Worm (Caenorhabditis elegans): ENCODE results near the gene amt-4.

Gene amt-4

ce11 chrX:4523887-4524350 is 41.2 kb upstream of the amt-4 start, which contains the start of gene pdi-2:
pdi-2 (plus strand) TSS chrX:4524155.
- TF ChIP-seq mab-5 (tag; optimal IDR thresholded peaks at IDR 0.05) (no peak), nhr-2 (tag; optimal IDR thresholded peaks at IDR 0.05) (peak; percentile 41), unc-39 (tag; optimal IDR thresholded peaks at IDR 0.05) (no peak), unc-120 (tag; optimal IDR thresholded peaks at IDR 0.05; ENCODE audit: poor library complexity, severe bottlenecking) (peak; percentile 63), sptf-1 (tag; optimal IDR thresholded peaks at IDR 0.05) (peak; percentile 86), mls-2 (tag; optimal IDR thresholded peaks at IDR 0.05) (peak; percentile 87), ces-1 (GFP tag; optimal IDR thresholded peaks at IDR 0.05) (peak; percentile 74), lin-32 (GFP tag; optimal IDR thresholded peaks at IDR 0.05) (peak; percentile 49), drap-1 (GFP tag; optimal IDR thresholded peaks at IDR 0.05) (peak; percentile 73), cnd-1 (tag; optimal IDR thresholded peaks at IDR 0.05) (peak; percentile 66), ceh-43 (GFP tag; optimal IDR thresholded peaks at IDR 0.05) (peak; percentile 16), ceh-83 (GFP tag; optimal IDR thresholded peaks at IDR 0.05) (peak; percentile 49), hlh-1 (tag; optimal IDR thresholded peaks at IDR 0.05) (no peak), nhr-237 (tag; optimal IDR thresholded peaks at IDR 0.05) (peak; percentile 21), snpc-4 (tag; optimal IDR thresholded peaks at IDR 0.05) (no peak), nhr-12 (tag; optimal IDR thresholded peaks at IDR 0.05) (no peak), tbx-8 (GFP tag; optimal IDR thresholded peaks at IDR 0.05) (no peak), flh-1 (GFP tag; optimal IDR thresholded peaks at IDR 0.05) (no peak), elt-3 (tag; optimal IDR thresholded peaks at IDR 0.05) (no peak), M03D4.4 (tag; optimal IDR thresholded peaks at IDR 0.05) (peak; percentile 73), elt-1 (tag; optimal IDR thresholded peaks at IDR 0.05; ENCODE audit: borderline replicate concordance, insufficient read depth) (no peak), mep-1 (tag; optimal IDR thresholded peaks at IDR 0.05) (peak; percentile 54), lsy-2 (tag; optimal IDR thresholded peaks at IDR 0.05) (peak; percentile 88), lin-13 (tag; optimal IDR thresholded peaks at IDR 0.05) (peak; percentile 14), ham-2 (GFP tag; optimal IDR thresholded peaks at IDR 0.05) (peak; percentile 94), blmp-1 (tag; optimal IDR thresholded peaks at IDR 0.05) (peak; percentile 24), ceh-39 (tag; optimal IDR thresholded peaks at IDR 0.05) (no peak), nhr-76 (tag; optimal IDR thresholded peaks at IDR 0.05) (no peak), pha-4 (tag; optimal IDR thresholded peaks at IDR 0.05) (no peak), bed-3 (GFP tag; optimal IDR thresholded peaks at IDR 0.05) (peak; percentile 6), sem-2 (GFP tag; optimal IDR thresholded peaks at IDR 0.05) (no peak), unc-62 (GFP tag; optimal IDR thresholded peaks at IDR 0.05) (peak; percentile 0), nhr-28 (tag; optimal IDR thresholded peaks at IDR 0.05) (no peak), zip-8 (tag; optimal IDR thresholded peaks at IDR 0.05) (no peak), ztf-11 (tag; optimal IDR thresholded peaks at IDR 0.05) (no peak)

- TF ChIP-seq mls-2 (tag; optimal IDR thresholded peaks at IDR 0.05) (no peak), flh-1 (GFP tag; optimal IDR thresholded peaks at IDR 0.05) (no peak), nhr-12 (tag; optimal IDR thresholded peaks at IDR 0.05) (no peak), lsy-2 (tag; optimal IDR thresholded peaks at IDR 0.05) (no peak), cnd-1 (tag; optimal IDR thresholded peaks at IDR 0.05) (no peak), mep-1 (tag; optimal IDR thresholded peaks at IDR 0.05) (no peak), ces-1 (GFP tag; optimal IDR thresholded peaks at IDR 0.05) (no peak), ceh-83 (GFP tag; optimal IDR thresholded peaks at IDR 0.05) (no peak), sptf-1 (tag; optimal IDR thresholded peaks at IDR 0.05) (no peak), tbx-8 (GFP tag; optimal IDR thresholded peaks at IDR 0.05) (no peak), lin-13 (tag; optimal IDR thresholded peaks at IDR 0.05) (no peak), sem-2 (GFP tag; optimal IDR thresholded peaks at IDR 0.05) (no peak), blmp-1 (tag; optimal IDR thresholded peaks at IDR 0.05) (no peak), nhr-76 (tag; optimal IDR thresholded peaks at IDR 0.05) (no peak), unc-62 (GFP tag; optimal IDR thresholded peaks at IDR 0.05) (no peak), mab-5 (tag; optimal IDR thresholded peaks at IDR 0.05) (no peak), nhr-2 (tag; optimal IDR thresholded peaks at IDR 0.05) (no peak)
Measured at ce11 chrX:4524844-4525243, 40.3 kb upstream of the amt-4 start.

ce11 chrX:4526412-4526811 is 38.7 kb upstream of the amt-4 start:
- TF ChIP-seq pha-4 (tag; optimal IDR thresholded peaks at IDR 0.05) (no peak), hlh-1 (tag; optimal IDR thresholded peaks at IDR 0.05) (no peak), sptf-1 (tag; optimal IDR thresholded peaks at IDR 0.05) (no peak), M03D4.4 (tag; optimal IDR thresholded peaks at IDR 0.05) (no peak), ham-2 (GFP tag; optimal IDR thresholded peaks at IDR 0.05) (no peak)

Measured in whole organism, mixed stage, embryonic.